Worm (Caenorhabditis elegans) whole organism, L2 larva: ENCODE measurements around the gene srh-291.

Experiments
- lin-39 ChIP-seq: fragments of 150-350 bp; optimal IDR thresholded peaks from 2 replicates; lab custom pipeline; 2014; ENCODE audit warnings: missing biosample characterization, missing genetic modification reagents, missing genetic modification characterization
- nhr-23 ChIP-seq: fragments of 150-350 bp; optimal IDR thresholded peaks from 2 replicates; lab custom pipeline; 2014; ENCODE audit warnings: missing biosample characterization, missing genetic modification reagents, missing genetic modification characterization
- ztf-11 ChIP-seq: sonication (generic microtip); optimal IDR thresholded peaks from 2 replicates; lab custom pipeline; 2017; ENCODE audit warnings: missing biosample characterization, missing genetic modification characterization

- TF ChIP-seq lin-39 (no peak), ztf-11 (tag; lab: Kevin White, UChicago) (no peak), nhr-23 (tag; lab: Kevin White, UChicago) (no peak)
Measured at ce11 chrV:17831350-17831749, 25.9 kb downstream of the srh-291 start, which contains the start of gene srh-303.
